Worm (Caenorhabditis elegans) whole organism, L1 larva: Measurements from ENCODE around the gene mab-23.

Source experiments
- F16B12.6 ChIP-seq: fragments of 150-350 bp; optimal IDR thresholded peaks from 2 replicates; lab custom pipeline; 2014; ENCODE audit warnings: missing biosample characterization, missing genetic modification characterization
- Y116A8C.19 ChIP-seq: sonication (generic microtip); optimal IDR thresholded peaks from 2 replicates; lab custom pipeline; 2016; ENCODE audit warnings: missing compliant biosample characterization, missing genetic modification characterization, borderline replicate concordance
- alr-1 ChIP-seq: fragments of 200-800 bp; sonication (Bioruptor generic); optimal IDR thresholded peaks from 2 replicates; lab custom pipeline; 2018; ENCODE audit warnings: borderline replicate concordance, mild to moderate bottlenecking, missing genetic modification characterization, missing compliant biosample characterization
- ama-1 ChIP-seq: fragments of 150-350 bp; optimal IDR thresholded peaks from 2 replicates; lab custom pipeline; 2014
- ceh-63 ChIP-seq: fragments of 200-800 bp; sonication (Bioruptor generic); optimal IDR thresholded peaks from 2 replicates; lab custom pipeline; 2018; ENCODE audit warnings: mild to moderate bottlenecking, missing genetic modification characterization, missing compliant biosample characterization
- ceh-82 ChIP-seq, 3 experiments: fragments of 150-350 bp in 1 of 3; sonication (generic microtip) in 2 of 3; optimal IDR thresholded peaks; 2 replicates each; lab custom pipeline; 2014 to 2017; ENCODE audit warnings: missing biosample characterization in 3 of 3, missing genetic modification characterization in 3 of 3
- ceh-90 ChIP-seq: sonication (generic microtip); optimal IDR thresholded peaks from 2 replicates; lab custom pipeline; 2016; ENCODE audit warnings: missing genetic modification characterization, missing compliant biosample characterization
- efl-1 ChIP-seq, 4 experiments: fragments of 150-350 bp; optimal IDR thresholded peaks in 3 of 4; peaks in 1 of 4; 1 replicate in 1 of 4; 2 replicates in 3 of 4; lab custom pipeline; 2014; ENCODE audit warnings: missing biosample characterization in 2 of 4, missing genetic modification characterization in 2 of 4, missing genetic modification reagents in 2 of 4
- efl-3 ChIP-seq: fragments of 200-800 bp; sonication (Bioruptor generic); optimal IDR thresholded peaks from 2 replicates; lab custom pipeline; 2018; ENCODE audit warnings: mild to moderate bottlenecking, missing genetic modification characterization, missing compliant biosample characterization
- elt-3 ChIP-seq, 6 experiments: fragments of 150-350 bp in 1 of 6; sonication (generic microtip); optimal IDR thresholded peaks; 2 replicates each; lab custom pipeline; 2017 to 2018; ENCODE audit warnings: missing biosample characterization in 6 of 6, missing genetic modification characterization in 6 of 6, inconsistent platforms in 1 of 6
- grh-1 ChIP-seq: fragments of 200-800 bp; sonication (Bioruptor generic); IDR thresholded peaks from 2 replicates; pipeline ENCODE4 v1.3.6; 2022; ENCODE audit warnings: missing genetic modification reagents, missing genetic modification characterization, missing compliant biosample characterization
- hpl-2 ChIP-seq: fragments of 150-350 bp; optimal IDR thresholded peaks from 2 replicates; lab custom pipeline; 2014; ENCODE audit warnings: missing biosample characterization, missing genetic modification reagents, missing genetic modification characterization
- jun-1 ChIP-seq: fragments of 150-350 bp; optimal IDR thresholded peaks from 2 replicates; lab custom pipeline; 2014; ENCODE audit warnings: missing biosample characterization, missing genetic modification reagents, missing genetic modification characterization
- lin-14 ChIP-seq: fragments of 200-800 bp; sonication (Bioruptor generic); optimal IDR thresholded peaks from 2 replicates; lab custom pipeline; 2018; ENCODE audit warnings: mild to moderate bottlenecking, missing genetic modification characterization, moderate library complexity, missing compliant biosample characterization
- lin-15B ChIP-seq: fragments of 150-350 bp; sonication (generic microtip); optimal IDR thresholded peaks from 3 replicates; lab custom pipeline; 2014; ENCODE audit warnings: missing biosample characterization, missing genetic modification characterization
- lin-35 ChIP-seq, 2 experiments: fragments of 150-350 bp; optimal IDR thresholded peaks; 2 replicates each; lab custom pipeline; 2014; ENCODE audit warnings: missing biosample characterization in 2 of 2, missing genetic modification characterization in 2 of 2, missing genetic modification reagents in 2 of 2
- lin-39 ChIP-seq: fragments of 150-350 bp; optimal IDR thresholded peaks from 2 replicates; lab custom pipeline; 2014; ENCODE audit warnings: missing biosample characterization, missing genetic modification reagents, missing genetic modification characterization
- lir-3 ChIP-seq: sonication (generic microtip); optimal IDR thresholded peaks from 2 replicates; lab custom pipeline; 2016; ENCODE audit warnings: mild to moderate bottlenecking, missing genetic modification characterization, moderate library complexity, missing compliant biosample characterization; ENCODE audit not compliant: poor library complexity
- mab-9 ChIP-seq: fragments of 200-800 bp; sonication (Bioruptor generic); IDR thresholded peaks from 2 replicates; pipeline ENCODE4 v1.3.6; 2022; ENCODE audit warnings: missing genetic modification reagents, missing genetic modification characterization, missing compliant biosample characterization
- mdl-1 ChIP-seq, 2 experiments: fragments of 150-350 bp; optimal IDR thresholded peaks; 2 replicates each; lab custom pipeline; 2014 to 2017; ENCODE audit warnings: missing biosample characterization in 2 of 2, missing genetic modification characterization in 2 of 2, inconsistent platforms in 1 of 2
- mef-2 ChIP-seq: fragments of 150-350 bp; optimal IDR thresholded peaks from 2 replicates; lab custom pipeline; 2014; ENCODE audit warnings: missing biosample characterization, missing genetic modification characterization
- mep-1 ChIP-seq: fragments of 150-350 bp; optimal IDR thresholded peaks from 2 replicates; lab custom pipeline; 2014; ENCODE audit warnings: missing biosample characterization, missing genetic modification characterization
- nhr-12 ChIP-seq: sonication (generic microtip); optimal IDR thresholded peaks from 2 replicates; lab custom pipeline; 2017; ENCODE audit warnings: missing biosample characterization, missing genetic modification characterization
- nhr-20 ChIP-seq: sonication (generic microtip); optimal IDR thresholded peaks from 2 replicates; lab custom pipeline; 2016; ENCODE audit warnings: mild to moderate bottlenecking, missing genetic modification characterization, missing compliant biosample characterization
- nhr-237 ChIP-seq: fragments of 150-350 bp; optimal IDR thresholded peaks from 2 replicates; lab custom pipeline; 2014; ENCODE audit warnings: missing biosample characterization, missing genetic modification characterization
- nhr-28 ChIP-seq: fragments of 150-350 bp; optimal IDR thresholded peaks from 2 replicates; lab custom pipeline; 2014; ENCODE audit warnings: missing biosample characterization, missing genetic modification characterization
- nhr-47 ChIP-seq: sonication (generic microtip); optimal IDR thresholded peaks from 2 replicates; lab custom pipeline; 2016; ENCODE audit warnings: mild to moderate bottlenecking, missing genetic modification characterization, moderate library complexity, missing compliant biosample characterization
- nhr-71 ChIP-seq: sonication (generic microtip); optimal IDR thresholded peaks from 2 replicates; lab custom pipeline; 2016; ENCODE audit warnings: mild to moderate bottlenecking, missing genetic modification characterization, moderate library complexity, missing compliant biosample characterization
- pag-3 ChIP-seq: sonication (generic microtip); optimal IDR thresholded peaks from 2 replicates; lab custom pipeline; 2017; ENCODE audit warnings: missing genetic modification characterization, mild to moderate bottlenecking, missing compliant biosample characterization, antibody characterized with exemption, borderline replicate concordance; ENCODE audit not compliant: insufficient read depth
- rnt-1 ChIP-seq: sonication (generic microtip); optimal IDR thresholded peaks from 2 replicates; lab custom pipeline; 2016; ENCODE audit warnings: mild to moderate bottlenecking, missing genetic modification characterization, moderate library complexity, missing compliant biosample characterization
- skn-1 ChIP-seq: fragments of 150-350 bp; optimal IDR thresholded peaks from 2 replicates; lab custom pipeline; 2014; ENCODE audit warnings: missing biosample characterization, missing genetic modification characterization
- snpc-4 ChIP-seq: fragments of 150-350 bp; optimal IDR thresholded peaks from 2 replicates; lab custom pipeline; 2014; ENCODE audit warnings: missing biosample characterization, missing genetic modification characterization
- snu-23 ChIP-seq: sonication (generic microtip); optimal IDR thresholded peaks from 2 replicates; lab custom pipeline; 2016; ENCODE audit warnings: missing genetic modification characterization, missing compliant biosample characterization
- sox-4 ChIP-seq: sonication (generic microtip); optimal IDR thresholded peaks from 2 replicates; lab custom pipeline; 2016; ENCODE audit warnings: missing genetic modification characterization, missing compliant biosample characterization
- sptf-1 ChIP-seq: fragments of 150-350 bp; optimal IDR thresholded peaks from 2 replicates; lab custom pipeline; 2014; ENCODE audit warnings: missing biosample characterization, missing genetic modification characterization
- sup-37 ChIP-seq: fragments of 200-800 bp; sonication (Bioruptor generic); optimal IDR thresholded peaks from 2 replicates; lab custom pipeline; 2018; ENCODE audit warnings: mild to moderate bottlenecking, missing genetic modification characterization, missing compliant biosample characterization
- swsn-7 ChIP-seq: sonication (generic microtip); optimal IDR thresholded peaks from 2 replicates; lab custom pipeline; 2016; ENCODE audit warnings: missing genetic modification characterization, missing compliant biosample characterization
- unc-130 ChIP-seq: fragments of 150-350 bp; optimal IDR thresholded peaks from 2 replicates; lab custom pipeline; 2017; ENCODE audit warnings: missing biosample characterization, missing genetic modification characterization, inconsistent platforms
- unc-62 ChIP-seq: fragments of 150-350 bp; optimal IDR thresholded peaks from 2 replicates; lab custom pipeline; 2014; ENCODE audit warnings: missing biosample characterization, missing genetic modification reagents, missing genetic modification characterization
- unc-86 ChIP-seq: sonication (generic microtip); optimal IDR thresholded peaks from 2 replicates; lab custom pipeline; 2016; ENCODE audit warnings: missing genetic modification characterization, missing compliant biosample characterization
- unc-98 ChIP-seq: fragments of 200-800 bp; sonication (Bioruptor generic); IDR thresholded peaks from 2 replicates; pipeline ENCODE4 v1.3.6; 2022; ENCODE audit warnings: missing genetic modification characterization, missing compliant biosample characterization
- xbp-1 ChIP-seq: sonication (generic microtip); optimal IDR thresholded peaks from 2 replicates; lab custom pipeline; 2016; ENCODE audit warnings: missing genetic modification characterization, missing compliant biosample characterization
- zag-1 ChIP-seq: fragments of 150-350 bp; optimal IDR thresholded peaks from 2 replicates; lab custom pipeline; 2014; ENCODE audit warnings: missing biosample characterization, missing genetic modification characterization
- zip-4 ChIP-seq: fragments of 200-800 bp; sonication (Bioruptor generic); optimal IDR thresholded peaks from 2 replicates; lab custom pipeline; 2018; ENCODE audit warnings: mild to moderate bottlenecking, missing genetic modification characterization, moderate library complexity, missing compliant biosample characterization
- ztf-11 ChIP-seq, 2 experiments: sonication (generic microtip); optimal IDR thresholded peaks; 2 replicates each; lab custom pipeline; 2016 to 2017; ENCODE audit warnings: missing genetic modification characterization in 2 of 2, missing biosample characterization in 1 of 2, missing compliant biosample characterization in 1 of 2
- ztf-4 ChIP-seq: fragments of 150-350 bp; optimal IDR thresholded peaks from 2 replicates; lab custom pipeline; 2014; ENCODE audit warnings: missing biosample characterization, missing genetic modification characterization

mab-23 gene

DNA sequence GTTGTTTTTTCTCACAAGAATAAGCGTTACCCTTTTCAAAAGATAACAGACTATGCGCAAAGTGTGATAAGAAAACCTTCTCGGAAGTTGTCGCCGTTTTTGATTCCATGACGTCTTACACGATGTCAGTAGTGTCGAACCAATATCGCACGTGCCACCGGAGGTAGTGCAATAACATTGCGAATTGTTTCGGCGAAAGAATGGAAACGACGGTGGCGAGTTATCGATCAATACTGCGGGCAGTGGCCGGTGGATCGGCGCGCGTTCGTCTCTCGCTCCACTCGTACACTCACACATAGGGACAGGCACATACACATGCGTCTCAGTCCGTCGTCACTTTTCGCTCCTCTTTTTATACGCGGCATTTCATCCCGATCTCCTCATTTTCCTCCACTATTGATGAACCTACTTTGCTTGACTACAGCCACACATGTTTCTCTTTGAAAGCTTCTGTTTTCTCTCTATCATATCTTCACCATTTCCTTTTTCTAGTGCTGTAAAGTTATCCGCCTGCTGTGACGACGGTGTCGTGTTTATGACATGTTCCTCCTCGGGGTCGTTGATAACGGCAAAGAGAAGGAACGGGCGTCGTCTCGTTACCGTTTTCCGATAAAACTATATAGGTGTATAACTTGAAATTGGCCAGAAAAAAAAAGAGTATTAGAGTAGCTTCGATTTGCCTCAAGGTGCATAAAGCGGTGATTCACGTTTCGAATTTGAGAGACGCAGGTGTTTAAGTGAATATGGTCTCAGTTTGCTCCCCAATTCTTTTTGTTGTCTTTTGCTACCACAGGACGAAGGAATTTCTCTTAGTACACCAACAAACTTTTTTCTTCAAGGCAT lies 48.5 kb downstream of the mab-23 start (continued):
- TF ChIP-seq unc-98 (GFP tag; lab: Robert Waterston, UW) (no peak), lir-3 (tag; lab: Kevin White, UChicago) (no peak), snpc-4 (tag; lab: Kevin White, UChicago) (no peak), nhr-71 (tag; lab: Kevin White, UChicago) (peak; percentile 54), ceh-63 (GFP tag; lab: Kevin White, UChicago) (no peak), zag-1 (tag; lab: Kevin White, UChicago) (no peak), Y116A8C.19 (tag; lab: Kevin White, UChicago) (no peak), skn-1 (tag; lab: Kevin White, UChicago) (no peak), mdl-1 (tag; optimal IDR thresholded peaks at IDR 0.05; lab: Kevin White, UChicago) (peak in 1 of 2 experiments; percentile 94), ztf-11 (tag; optimal IDR thresholded peaks at IDR 0.05; lab: Kevin White, UChicago) (no peak), lin-35 (GFP tag; optimal IDR thresholded peaks at IDR 0.05; lab: Kevin White, UChicago) (peak in 1 of 2 experiments; percentile 57), snu-23 (peak; percentile 53), pag-3 (tag; lab: Kevin White, UChicago) (no peak), jun-1 (tag; lab: Kevin White, UChicago) (no peak), zip-4 (GFP tag; lab: Kevin White, UChicago) (no peak), ama-1 (lab: Kevin White, UChicago) (no peak), hpl-2 (GFP tag; lab: Kevin White, UChicago) (no peak), rnt-1 (tag; lab: Kevin White, UChicago) (peak; percentile 11), grh-1 (GFP tag; lab: Robert Waterston, UW) (no peak), unc-86 (tag; lab: Kevin White, UChicago) (no peak), nhr-20 (peak; percentile 40), alr-1 (tag; lab: Kevin White, UChicago) (no peak), nhr-237 (tag; lab: Kevin White, UChicago) (no peak), lin-15B (no peak), efl-1 (optimal IDR thresholded peaks at IDR 0.05; lab: Kevin White, UChicago) (peak in 1 of 2 experiments; percentile 3), efl-1 (GFP tag; optimal IDR thresholded peaks at IDR 0.05 in 1 of 2; lab: Kevin White, UChicago) (peak in 1 of 2 experiments; percentile 80), ztf-4 (tag; lab: Kevin White, UChicago) (no peak), lin-14 (GFP tag; lab: Kevin White, UChicago) (peak; percentile 79), mab-9 (GFP tag; lab: Robert Waterston, UW) (no peak), mef-2 (tag; lab: Kevin White, UChicago) (no peak), lin-39 (tag; lab: Kevin White, UChicago) (no peak), unc-130 (tag; lab: Kevin White, UChicago) (no peak), mep-1 (tag; lab: Kevin White, UChicago) (no peak), F16B12.6 (tag; lab: Kevin White, UChicago) (no peak), nhr-12 (tag; lab: Kevin White, UChicago) (no peak), elt-3 (tag; optimal IDR thresholded peaks at IDR 0.05; lab: Kevin White, UChicago) (peak in 5 of 6 experiments; percentile 23 to 80 (median 62)), ceh-90 (tag; lab: Kevin White, UChicago) (no peak), unc-62 (GFP tag; lab: Kevin White, UChicago) (no peak), swsn-7 (tag; lab: Kevin White, UChicago) (peak; percentile 28), ceh-82 (tag; optimal IDR thresholded peaks at IDR 0.05; lab: Kevin White, UChicago) (peak in 1 of 3 experiments; percentile 4), efl-3 (GFP tag; lab: Kevin White, UChicago) (no peak), sox-4 (tag; lab: Kevin White, UChicago) (no peak), sup-37 (no peak), nhr-47 (tag; lab: Kevin White, UChicago) (no peak), sptf-1 (tag; lab: Kevin White, UChicago) (no peak), nhr-28 (tag; lab: Kevin White, UChicago) (no peak), xbp-1 (tag; lab: Kevin White, UChicago) (no peak)
- TF ChIP-seq, all 84 proteins: peak for 17
